Fruit fly (Drosophila melanogaster): ENCODE measurements around the gene CG3149.
A peak's percentile ranks its signal among the peaks of the same experiment; 100 is the strongest.

The CG3149 gene

DNA sequence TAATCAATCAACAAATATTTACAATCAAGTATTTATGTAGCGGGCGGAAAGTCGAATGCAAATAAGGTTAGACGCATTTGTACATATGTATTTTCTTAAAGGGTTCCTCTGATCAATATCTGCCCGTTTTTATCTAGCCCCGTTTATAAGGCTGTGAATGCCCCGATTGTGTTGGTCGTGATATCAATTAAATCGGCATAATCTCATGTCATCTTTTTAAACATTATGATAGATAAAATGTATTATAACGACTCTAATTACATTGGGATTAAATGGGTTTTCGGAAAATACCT, 16.9 kb downstream of the CG3149 start:
- no peak for TF ChIP-seq CG17801 (GFP tag; optimal IDR thresholded peaks at IDR 0.05; ENCODE audit: partially characterized antibody)

DNA sequence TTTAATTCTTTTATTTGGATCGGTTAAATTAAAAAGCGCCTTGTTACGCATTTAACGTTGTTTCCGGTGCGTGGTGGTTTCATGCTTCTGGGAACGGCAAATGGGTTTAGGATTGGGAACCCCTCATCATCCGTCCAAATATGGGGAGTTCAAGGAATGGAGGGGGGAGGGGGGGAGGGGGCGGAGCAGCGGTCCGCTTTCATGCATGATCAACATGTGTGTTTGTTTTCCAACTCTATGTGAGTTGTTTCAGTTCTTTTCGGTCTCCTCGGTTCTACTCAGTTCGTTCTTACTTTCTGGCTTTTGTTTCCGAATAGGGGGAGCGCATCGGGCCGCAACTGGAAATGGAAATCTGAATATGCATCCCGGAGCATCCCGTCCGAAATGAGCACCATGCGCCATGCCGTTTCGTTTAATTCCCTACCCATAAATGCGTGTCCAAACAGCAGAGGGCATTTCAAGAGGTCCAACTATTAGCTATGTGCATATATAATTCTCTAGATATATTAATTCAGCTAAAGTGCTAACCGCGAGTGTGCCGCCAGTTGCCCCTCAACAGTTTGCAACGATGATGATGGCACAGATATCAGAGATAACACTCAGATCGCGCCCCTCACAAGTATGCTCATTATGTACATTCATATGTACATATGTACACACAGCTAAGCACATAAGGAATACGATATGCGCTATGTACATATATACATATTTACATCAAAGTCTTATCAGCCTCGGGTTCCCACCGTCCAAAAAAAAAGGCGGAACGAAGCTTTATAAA, 17.4 kb downstream of the CG3149 start:
- TF ChIP-seq CG17801 (GFP tag; optimal IDR thresholded peaks at IDR 0.05; ENCODE audit: partially characterized antibody): no peak

DNA sequence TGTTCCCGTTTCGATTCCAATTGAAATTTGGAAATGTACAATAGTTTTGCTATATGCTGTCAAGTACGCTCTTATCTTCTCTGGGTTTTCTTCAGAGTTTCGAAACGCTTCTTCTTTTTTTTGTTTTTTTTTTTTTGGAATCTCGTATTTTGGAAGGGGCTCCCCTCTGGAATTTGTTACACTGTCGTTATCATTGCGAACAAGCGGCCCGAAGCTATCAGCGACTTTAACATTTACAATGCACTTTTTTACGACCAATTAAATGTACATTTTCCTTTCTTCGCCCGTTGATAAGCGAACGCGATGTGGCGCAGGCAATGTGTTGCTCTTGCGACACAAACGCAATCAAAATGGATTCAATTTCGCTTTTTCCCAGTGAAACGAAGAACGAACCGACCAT, 18.1 kb downstream of the CG3149 start:
- no peak for TF ChIP-seq CG17801 (GFP tag; optimal IDR thresholded peaks at IDR 0.05; ENCODE audit: partially characterized antibody)

DNA sequence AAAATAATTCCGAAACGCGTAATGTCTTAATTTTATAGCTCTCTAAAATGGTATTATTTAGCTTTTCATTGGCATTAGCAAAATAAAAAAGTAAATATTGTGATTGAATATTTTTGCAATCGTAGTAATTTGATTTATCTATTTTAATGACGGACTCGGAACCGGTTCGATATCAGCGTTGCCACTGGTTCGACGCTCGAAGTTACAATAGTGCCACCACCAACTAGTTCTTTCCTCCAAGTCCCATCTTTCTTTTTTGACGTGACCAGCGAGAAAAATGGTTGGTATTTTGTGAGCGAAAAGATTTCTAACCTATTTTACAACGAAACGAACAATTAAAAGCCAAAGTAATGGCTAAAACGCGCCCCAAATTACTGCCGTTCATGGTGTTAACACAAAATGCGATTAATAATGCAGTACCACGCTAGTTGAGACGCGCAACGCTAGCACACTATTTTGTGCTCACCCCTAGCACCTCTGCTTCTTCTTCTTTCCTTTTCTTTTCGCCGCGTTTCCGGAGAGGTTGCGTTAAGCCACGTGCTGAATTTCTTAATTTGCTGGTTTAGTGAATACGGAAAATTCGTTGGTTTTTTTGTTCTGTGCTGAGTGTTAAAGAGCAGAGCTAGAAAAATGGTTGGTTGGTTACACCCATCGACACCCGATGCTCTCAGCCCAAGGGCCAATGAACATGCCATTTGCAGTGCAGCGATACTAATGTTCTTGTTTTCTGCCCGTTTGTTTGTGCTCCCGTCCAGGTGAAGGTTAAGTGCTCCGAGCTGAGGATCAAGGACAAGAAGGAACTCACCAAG, 22.6 kb downstream of the CG3149 start, which contains the start of gene RpL35:
RpL35 (plus strand) TSS at position 159 of the 809 bp plus-strand sequence.
- TF ChIP-seq CG17801 (GFP tag; optimal IDR thresholded peaks at IDR 0.05; ENCODE audit: partially characterized antibody): peak; percentile 86

DNA sequence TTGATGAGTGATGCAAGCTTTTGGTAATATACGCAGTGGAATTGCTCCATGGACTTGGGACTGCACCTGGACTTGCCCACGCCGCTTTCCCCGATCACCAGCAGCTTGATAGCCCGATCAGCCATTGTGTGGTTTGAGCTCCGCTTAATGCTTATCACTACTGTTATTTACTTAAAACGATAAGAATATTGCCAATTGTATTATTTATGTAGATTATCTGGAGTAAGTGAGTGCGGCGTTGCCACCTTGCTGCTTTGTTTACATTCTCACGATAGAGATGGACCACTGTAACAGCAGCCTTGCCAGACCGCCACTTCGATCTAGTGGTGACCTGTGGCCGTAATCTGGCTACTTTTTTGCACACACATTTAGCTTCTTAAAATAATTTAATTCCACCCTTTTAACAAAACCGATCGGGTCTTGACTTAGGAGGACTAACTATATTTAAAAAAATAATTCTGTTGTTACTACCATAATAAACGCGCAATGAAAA, 23.4 kb downstream of the CG3149 start, which contains the start of gene Rab18:
Rab18 (minus strand) TSS at position 276 of the 493 bp plus-strand sequence.
- no peak for TF ChIP-seq CG17801 (GFP tag; optimal IDR thresholded peaks at IDR 0.05; ENCODE audit: partially characterized antibody)

DNA sequence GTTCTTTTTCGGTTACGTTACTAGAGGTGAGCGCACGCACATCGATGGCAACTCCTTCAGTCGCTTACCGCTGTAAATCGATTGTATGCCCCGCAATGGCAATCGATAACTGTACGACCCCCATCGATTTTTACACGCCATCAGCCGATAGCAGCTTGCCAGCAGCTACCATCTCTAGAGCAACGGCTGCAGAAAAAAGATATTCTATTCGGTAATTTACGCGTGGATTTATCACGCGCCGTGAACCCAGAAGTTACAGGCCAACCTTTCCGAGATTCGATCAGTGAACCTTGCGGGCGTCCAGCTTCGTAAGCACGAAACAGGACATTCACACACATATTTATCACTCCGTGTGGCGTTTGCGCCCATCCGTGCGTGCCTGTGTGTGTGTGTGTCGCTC, 29.1 kb downstream of the CG3149 start, which contains the start of the genes Sirt4 and CG4119:
Sirt4 (minus strand) TSS at position 39 of the 400 bp plus-strand sequence.
CG4119 (plus strand) TSS at position 151 of the 400 bp plus-strand sequence.
- peak; percentile 25 for TF ChIP-seq CG17801 (GFP tag; optimal IDR thresholded peaks at IDR 0.05; ENCODE audit: partially characterized antibody)

DNA sequence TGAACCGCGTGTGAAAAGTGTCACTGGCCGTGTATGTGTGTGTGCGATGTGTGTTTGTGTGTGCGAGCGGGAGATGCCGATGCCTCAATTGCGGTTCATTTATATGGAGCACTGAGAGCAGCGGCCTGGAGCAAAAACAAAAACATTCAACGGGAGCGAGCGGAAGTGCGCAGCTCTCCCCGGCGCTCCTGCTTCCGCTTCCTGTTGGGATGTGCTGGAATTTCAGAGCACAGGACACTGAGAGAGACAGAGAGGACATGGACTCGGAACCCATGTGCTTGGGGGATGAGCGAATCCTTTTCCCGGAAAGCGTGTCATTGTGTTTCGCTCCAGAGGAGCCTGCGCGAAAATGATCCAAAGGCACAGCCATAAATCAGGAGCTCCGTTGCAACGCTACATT, 30.8 kb downstream of the CG3149 start:
- no peak for TF ChIP-seq CG17801 (GFP tag; optimal IDR thresholded peaks at IDR 0.05; ENCODE audit: partially characterized antibody)

DNA sequence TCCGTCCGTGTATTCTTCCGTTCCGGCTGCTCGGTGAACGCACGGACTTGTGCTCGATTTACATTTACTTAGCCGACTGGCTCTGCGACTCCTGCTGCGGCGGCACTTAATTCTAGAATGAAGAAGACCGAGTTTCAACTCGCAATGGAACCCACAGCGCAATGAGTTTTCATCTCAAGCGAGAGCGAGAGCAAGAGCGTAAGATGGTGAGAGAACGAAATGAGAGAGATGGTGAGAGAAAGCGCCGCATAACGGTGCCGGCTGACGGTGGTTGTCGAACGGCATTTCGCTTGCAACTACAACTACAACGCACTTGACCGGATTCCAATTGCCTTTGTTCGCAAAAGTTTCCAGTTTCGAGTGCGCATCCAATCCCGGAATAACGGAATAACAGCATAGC, 32.2 kb downstream of the CG3149 start, which contains the start of gene OtopLc:
OtopLc (minus strand) TSS at position 101 of the 400 bp plus-strand sequence.
- no peak for TF ChIP-seq CG17801 (GFP tag; optimal IDR thresholded peaks at IDR 0.05; ENCODE audit: partially characterized antibody)

DNA sequence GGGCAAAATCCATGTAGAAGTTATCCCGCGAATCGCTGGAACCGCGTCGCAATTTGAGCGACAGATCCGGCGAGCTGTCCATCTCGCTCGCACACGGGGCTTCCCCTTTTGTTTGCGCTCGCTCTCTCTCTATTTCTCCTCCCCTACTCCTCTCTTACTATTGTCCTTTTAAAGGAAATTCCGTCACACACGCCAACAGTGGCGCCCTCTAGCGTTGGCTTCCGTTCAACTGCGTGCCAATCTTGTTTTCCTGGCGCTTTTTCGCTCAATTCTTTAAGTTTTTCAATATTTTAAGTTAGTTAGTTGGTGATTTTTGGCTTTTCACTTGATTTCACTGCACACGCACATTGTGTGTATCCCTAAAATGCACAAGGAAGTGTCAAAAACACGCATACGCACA, 33.0 kb downstream of the CG3149 start:
- no peak for TF ChIP-seq CG17801 (GFP tag; optimal IDR thresholded peaks at IDR 0.05; ENCODE audit: partially characterized antibody)

DNA sequence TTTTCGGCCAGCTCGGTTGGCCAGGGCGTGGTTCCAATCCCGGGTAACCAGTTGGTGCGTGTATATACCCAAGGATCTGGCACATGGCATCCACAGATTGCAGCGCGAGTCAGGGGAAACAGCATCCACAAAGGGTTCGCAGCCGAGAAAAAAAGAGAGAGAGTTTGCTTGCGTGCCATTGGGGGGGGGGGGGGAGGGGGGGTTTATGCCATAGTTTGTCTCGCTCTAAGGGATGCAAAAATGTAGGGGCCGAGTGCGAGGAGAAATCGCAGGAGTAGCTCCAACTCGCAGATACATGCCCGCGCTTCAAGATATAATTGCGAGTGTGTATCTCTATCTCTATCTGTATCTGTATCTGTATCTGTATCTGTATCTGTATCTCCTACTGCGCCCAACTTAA, 45.0 kb downstream of the CG3149 start:
- no peak for TF ChIP-seq CG17801 (GFP tag; optimal IDR thresholded peaks at IDR 0.05; ENCODE audit: partially characterized antibody)

DNA sequence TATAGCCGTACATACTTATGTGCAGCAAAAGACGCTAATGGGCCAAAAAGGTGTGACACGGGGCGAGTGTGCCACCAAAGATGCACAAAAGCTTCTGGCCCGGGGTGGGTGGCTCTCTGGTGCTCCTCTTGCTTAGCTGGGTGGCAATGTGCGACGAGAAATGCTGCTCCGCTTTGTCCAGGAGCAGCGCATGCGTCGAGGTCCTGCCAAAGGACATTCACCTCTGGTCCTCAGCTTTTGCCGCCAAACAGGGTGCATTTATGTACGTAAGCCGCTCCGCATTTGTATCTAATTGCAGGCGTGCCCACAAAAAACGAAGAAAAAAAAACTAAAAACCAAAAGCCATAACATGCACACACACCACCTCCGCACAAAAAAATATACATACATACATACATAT, 45.6 kb downstream of the CG3149 start:
- no peak for TF ChIP-seq CG17801 (GFP tag; optimal IDR thresholded peaks at IDR 0.05; ENCODE audit: partially characterized antibody)

DNA sequence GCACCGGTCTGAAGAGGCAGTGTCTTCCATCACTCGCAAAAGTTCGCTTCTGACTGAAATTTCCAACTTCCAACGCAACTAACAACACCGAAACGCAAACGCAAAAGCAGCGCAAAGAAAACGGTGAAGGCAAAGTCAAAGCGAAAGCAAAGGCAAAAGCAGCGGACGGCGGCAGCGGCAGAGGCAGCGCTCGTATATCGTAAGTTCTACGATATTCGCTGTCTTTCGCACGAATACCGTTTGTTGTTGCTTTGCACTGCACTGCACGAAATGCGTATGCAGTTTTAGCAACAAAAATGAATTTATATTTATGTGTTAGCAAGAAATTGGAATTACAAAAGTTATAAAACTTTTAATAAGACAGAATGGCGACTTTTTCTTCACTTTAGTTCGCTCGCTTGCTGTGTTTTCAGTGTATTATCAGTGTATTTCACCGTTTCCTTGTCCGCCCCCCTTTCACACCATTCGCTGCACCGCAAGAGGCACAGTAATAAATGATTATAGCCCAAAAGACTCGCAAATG, 46.5 kb downstream of the CG3149 start, which contains the start of gene OtopLa:
OtopLa (minus strand) TSS at position 51 of the 523 bp plus-strand sequence.
- no peak for TF ChIP-seq CG17801 (GFP tag; optimal IDR thresholded peaks at IDR 0.05; ENCODE audit: partially characterized antibody)

DNA sequence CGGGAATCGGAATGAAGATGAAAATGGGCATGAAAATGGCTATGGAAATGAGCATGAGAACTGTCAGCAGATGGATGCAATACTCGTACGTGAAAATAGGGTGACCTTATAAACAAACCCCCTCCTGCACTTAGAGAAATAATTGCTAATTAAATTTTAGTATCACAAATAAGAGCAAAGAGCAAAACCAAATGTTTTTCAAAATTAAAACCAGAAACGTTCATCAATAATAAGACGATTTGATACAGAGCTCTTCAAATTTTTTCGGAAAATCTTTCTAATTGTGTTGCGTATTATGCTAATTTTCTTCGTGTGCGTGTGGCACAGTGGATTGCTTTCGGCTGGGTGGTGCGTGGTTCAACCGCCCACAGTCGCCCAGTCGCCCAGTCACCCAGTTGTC, 48.8 kb downstream of the CG3149 start:
- no peak for TF ChIP-seq CG17801 (GFP tag; optimal IDR thresholded peaks at IDR 0.05; ENCODE audit: partially characterized antibody)

Data from ovary, adult (tissue).